Worm (Caenorhabditis elegans): ENCODE measurements around the gene F46H6.5.

Gene F46H6.5

DNA sequence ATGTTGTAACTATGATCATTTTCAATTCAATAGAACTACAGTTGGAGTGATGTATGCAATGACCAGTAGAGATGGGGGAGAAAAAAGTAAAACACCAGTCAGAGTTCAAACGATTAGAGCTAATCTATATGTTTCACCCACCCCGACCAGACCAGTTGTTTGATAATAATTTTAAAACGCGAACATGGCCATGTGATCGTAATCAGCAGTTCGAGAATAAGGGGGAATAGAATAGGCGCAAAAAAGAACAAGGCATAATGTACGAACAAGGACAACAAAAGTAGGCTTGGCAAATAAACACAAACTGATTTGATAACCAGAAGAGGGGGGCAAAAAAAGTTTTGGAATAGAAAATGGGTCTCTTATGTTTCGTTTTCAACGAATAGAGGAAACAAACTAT, 6.1 kb upstream of the F46H6.5 start (continued):
- TF ChIP-seq mep-1 (tag; optimal IDR thresholded peaks at IDR 0.05) (peak; percentile 45), unc-62 (GFP tag; optimal IDR thresholded peaks at IDR 0.05 in 1 of 2) (no peak), unc-62 (tag; optimal IDR thresholded peaks at IDR 0.05) (no peak), tra-1 (GFP tag; IDR thresholded peaks at IDR 0.05) (0 out of 2 replicates have a peak, but pooled peaks have one; percentile 21), F49E8.2 (tag; optimal IDR thresholded peaks at IDR 0.05; ENCODE audit: borderline replicate concordance) (no peak), set-16 (GFP tag; IDR thresholded peaks at IDR 0.05) (no peak), php-3 (GFP tag; IDR thresholded peaks at IDR 0.05) (0 out of 2 replicates have a peak, but pooled peaks have one; percentile 37), tag-97 (GFP tag; IDR thresholded peaks at IDR 0.05) (no peak), nhr-77 (tag; optimal IDR thresholded peaks at IDR 0.05) (peak; percentile 70), nhr-102 (tag; optimal IDR thresholded peaks at IDR 0.05) (no peak), daf-19 (GFP tag; conservative IDR thresholded peaks at IDR 0.05) (no peak), arid-1 (GFP tag; conservative IDR thresholded peaks at IDR 0.05) (no peak), mxl-2 (GFP tag; conservative IDR thresholded peaks at IDR 0.05) (no peak), sdz-12 (GFP tag; optimal IDR thresholded peaks at IDR 0.05) (no peak), fkh-10 (GFP tag; optimal IDR thresholded peaks at IDR 0.05) (no peak), gei-8 (GFP tag; optimal IDR thresholded peaks at IDR 0.05) (no peak), ZK546.5 (tag; optimal IDR thresholded peaks at IDR 0.05) (no peak), nhr-11 (tag; optimal IDR thresholded peaks at IDR 0.05) (no peak), nhr-42 (GFP tag; IDR thresholded peaks at IDR 0.05) (no peak), ceh-32 (tag; optimal IDR thresholded peaks at IDR 0.05; ENCODE audit: poor library complexity) (no peak), lin-38 (GFP tag; IDR thresholded peaks at IDR 0.05) (no peak), ceh-44 (GFP tag; IDR thresholded peaks at IDR 0.05) (no peak), lin-39 (tag; optimal IDR thresholded peaks at IDR 0.05) (no peak), lin-29 (GFP tag; IDR thresholded peaks at IDR 0.05) (no peak), rbr-2 (tag; optimal IDR thresholded peaks at IDR 0.05) (no peak), ztf-11 (tag; optimal IDR thresholded peaks at IDR 0.05) (no peak), ama-1 (optimal IDR thresholded peaks at IDR 0.05) (no peak), ceh-28 (tag; optimal IDR thresholded peaks at IDR 0.05) (no peak), snpc-4 (tag; optimal IDR thresholded peaks at IDR 0.05) (no peak), nhr-76 (tag; optimal IDR thresholded peaks at IDR 0.05) (no peak), dve-1 (tag; optimal IDR thresholded peaks at IDR 0.05; ENCODE audit: insufficient read depth) (peak; percentile 48), attf-4 (tag; optimal IDR thresholded peaks at IDR 0.05) (no peak), Y105C5A.15 (GFP tag; IDR thresholded peaks at IDR 0.05) (no peak), nhr-28 (tag; optimal IDR thresholded peaks at IDR 0.05) (peak; percentile 81), dmd-8 (GFP tag; IDR thresholded peaks at IDR 0.05) (no peak), hif-1 (tag; optimal IDR thresholded peaks at IDR 0.05) (no peak), nhr-48 (tag; optimal IDR thresholded peaks at IDR 0.05) (no peak), zag-1 (tag; optimal IDR thresholded peaks at IDR 0.05) (no peak), Y48G9A.11 (GFP tag; IDR thresholded peaks at IDR 0.05) (no peak), lin-1 (GFP tag; IDR thresholded peaks at IDR 0.05) (0 out of 2 replicates have a peak, but pooled peaks have one; percentile 21), ces-1 (GFP tag; optimal IDR thresholded peaks at IDR 0.05) (no peak), snpc-1.2 (GFP tag; IDR thresholded peaks at IDR 0.05) (no peak), T20F7.1 (GFP tag; optimal IDR thresholded peaks at IDR 0.05) (no peak), dpl-1 (GFP tag; optimal IDR thresholded peaks at IDR 0.05) (no peak), madf-5 (GFP tag; IDR thresholded peaks at IDR 0.05) (no peak), unc-130 (GFP tag; optimal IDR thresholded peaks at IDR 0.05) (no peak), zfp-3 (GFP tag; conservative IDR thresholded peaks at IDR 0.05) (no peak), nhr-25 (tag; optimal IDR thresholded peaks at IDR 0.05; ENCODE audit: borderline replicate concordance, insufficient read depth) (no peak), hlh-30 (tag; optimal IDR thresholded peaks at IDR 0.05; ENCODE audit: insufficient read depth) (peak; percentile 69), nhr-10 (tag; optimal IDR thresholded peaks at IDR 0.05) (no peak), F44E2.7 (GFP tag; IDR thresholded peaks at IDR 0.05) (no peak), T26A8.4 (GFP tag; IDR thresholded peaks at IDR 0.05) (no peak)

All from whole organism, L4 larva.